Worm (Caenorhabditis elegans) whole organism, L3 larva: ENCODE data around the gene Y41C4A.11.

Source experiments
- R02D3.7 ChIP-seq: fragments of 150-350 bp; optimal IDR thresholded peaks from 2 replicates; lab custom pipeline; 2014; ENCODE audit warnings: missing biosample characterization, missing genetic modification characterization
- elt-3 ChIP-seq, 3 experiments: fragments of 150-350 bp in 1 of 3; sonication (generic microtip) in 2 of 3; optimal IDR thresholded peaks; 2 replicates in 2 of 3; 4 replicates in 1 of 3; lab custom pipeline; 2014 to 2017; ENCODE audit warnings: missing biosample characterization in 3 of 3, missing genetic modification characterization in 3 of 3
- fkh-10 ChIP-seq: sonication (generic microtip); optimal IDR thresholded peaks from 2 replicates; lab custom pipeline; 2017; ENCODE audit warnings: missing biosample characterization, missing genetic modification reagents, missing genetic modification characterization
- nhr-11 ChIP-seq: fragments of 150-350 bp; optimal IDR thresholded peaks from 2 replicates; lab custom pipeline; 2014; ENCODE audit warnings: missing biosample characterization, missing genetic modification characterization
- nhr-25 ChIP-seq: sonication (generic microtip); optimal IDR thresholded peaks from 2 replicates; lab custom pipeline; 2017; ENCODE audit warnings: missing biosample characterization, missing genetic modification characterization

ce11 chrIII:11737527-11737926 is 17.9 kb downstream of the Y41C4A.11 start, which contains the start of gene sup-1:
- TF ChIP-seq nhr-25 (tag; lab: Kevin White, UChicago) (no peak), elt-3 (tag; optimal IDR thresholded peaks at IDR 0.05; lab: Kevin White, UChicago) (no peak), fkh-10 (GFP tag; lab: Kevin White, UChicago) (no peak), nhr-11 (tag; lab: Kevin White, UChicago) (no peak), R02D3.7 (tag; lab: Kevin White, UChicago) (no peak)
